Worm (Caenorhabditis elegans): ENCODE results near the gene Y57E12AL.1.

- TF ChIP-seq ama-1 (optimal IDR thresholded peaks at IDR 0.05): no peak
- TF ChIP-seq ceh-13 (GFP tag; optimal IDR thresholded peaks at IDR 0.05): no peak
- TF ChIP-seq sea-1 (GFP tag; conservative IDR thresholded peaks at IDR 0.05): no peak
- no peak for TF ChIP-seq aly-1 (tag; optimal IDR thresholded peaks at IDR 0.05)
- no peak for TF ChIP-seq hnd-1 (tag; optimal IDR thresholded peaks at IDR 0.05)
- no peak for TF ChIP-seq hmbx-1 (tag; optimal IDR thresholded peaks at IDR 0.05)
- no peak for TF ChIP-seq tra-4 (tag; optimal IDR thresholded peaks at IDR 0.05)
- no peak for TF ChIP-seq hmg-4 (GFP tag; optimal IDR thresholded peaks at IDR 0.05)
- TF ChIP-seq scrt-1 (GFP tag; IDR thresholded peaks at IDR 0.05): no peak
- no peak for TF ChIP-seq flt-1 (GFP tag; IDR thresholded peaks at IDR 0.05)
These were observed 19.1 kb downstream of the Y57E12AL.1 start for ce11 chrV:7079388-7079787.

All from whole organism, early embryonic.